Fruit fly (Drosophila melanogaster): ENCODE data around the gene CG7083.

dm6 chr3L:8358138-8358537, 17.6 kb downstream of the CG7083 start:
- TF ChIP-seq psq (optimal IDR thresholded peaks at IDR 0.05), result no peak
- TF ChIP-seq h (optimal IDR thresholded peaks at IDR 0.05), result no peak
- TF ChIP-seq Myc (optimal IDR thresholded peaks at IDR 0.05), result no peak
- no peak for TF ChIP-seq Sin3A (optimal IDR thresholded peaks at IDR 0.05)
- TF ChIP-seq insv (optimal IDR thresholded peaks at IDR 0.05), result no peak
